Worm (Caenorhabditis elegans) whole organism, L1 larva: ENCODE data around the gene srh-100.
"Not testable (repeated sequence)": the region's sequence is repeated elsewhere in the genome, so short reads cannot be mapped to it uniquely, and the experiment has no call there.

Experiments
- egl-27 ChIP-seq, 2 experiments: fragments of 150-350 bp in 1 of 2; sonication (generic microtip); optimal IDR thresholded peaks; 3 replicates each; lab custom pipeline; 2017 to 2018; ENCODE audit warnings: missing biosample characterization in 2 of 2, missing genetic modification characterization in 2 of 2, missing genetic modification reagents in 2 of 2
- fkh-4 ChIP-seq: sonication (generic microtip); optimal IDR thresholded peaks from 2 replicates; lab custom pipeline; 2016; ENCODE audit warnings: missing compliant biosample characterization, missing genetic modification characterization, borderline replicate concordance
- nhr-12 ChIP-seq: sonication (generic microtip); optimal IDR thresholded peaks from 2 replicates; lab custom pipeline; 2017; ENCODE audit warnings: missing biosample characterization, missing genetic modification characterization
- nhr-237 ChIP-seq: fragments of 150-350 bp; optimal IDR thresholded peaks from 2 replicates; lab custom pipeline; 2014; ENCODE audit warnings: missing biosample characterization, missing genetic modification characterization
- rnt-1 ChIP-seq: sonication (generic microtip); optimal IDR thresholded peaks from 2 replicates; lab custom pipeline; 2016; ENCODE audit warnings: mild to moderate bottlenecking, missing genetic modification characterization, moderate library complexity, missing compliant biosample characterization
- unc-130 ChIP-seq: fragments of 150-350 bp; optimal IDR thresholded peaks from 2 replicates; lab custom pipeline; 2017; ENCODE audit warnings: missing biosample characterization, missing genetic modification characterization, inconsistent platforms
- unc-62 ChIP-seq: fragments of 150-350 bp; optimal IDR thresholded peaks from 2 replicates; lab custom pipeline; 2014; ENCODE audit warnings: missing biosample characterization, missing genetic modification reagents, missing genetic modification characterization

DNA sequence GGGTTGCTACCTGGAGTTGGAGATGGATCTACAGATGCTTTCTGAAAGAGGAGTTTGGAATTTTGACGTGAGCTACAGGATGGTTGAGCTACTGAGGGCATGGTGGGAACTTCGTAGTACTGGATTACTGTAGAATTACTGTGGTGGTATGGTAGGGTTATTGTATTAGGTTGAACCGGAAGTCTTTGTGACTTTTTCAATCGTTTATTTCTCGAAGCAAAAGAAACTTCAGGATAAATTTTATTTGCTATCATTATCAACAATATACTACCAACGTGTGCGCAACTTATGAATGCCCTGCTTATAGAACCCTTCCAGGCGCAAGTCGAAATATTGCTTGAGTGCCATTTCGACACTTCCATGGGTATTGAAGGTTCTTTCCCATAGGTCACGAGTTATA, 47.1 kb upstream of the srh-100 start, which contains the start of gene T24E12.6:
- TF ChIP-seq unc-130 (tag; lab: Kevin White, UChicago); unc-62 (GFP tag; lab: Kevin White, UChicago); nhr-237 (tag; lab: Kevin White, UChicago); nhr-12 (tag; lab: Kevin White, UChicago); rnt-1 (tag; lab: Kevin White, UChicago); egl-27 (tag; optimal IDR thresholded peaks at IDR 0.05; lab: Kevin White, UChicago); fkh-4: not testable (repeated sequence)
